Fruit fly (Drosophila melanogaster): Measurements from ENCODE around the gene CG13670.

DNA sequence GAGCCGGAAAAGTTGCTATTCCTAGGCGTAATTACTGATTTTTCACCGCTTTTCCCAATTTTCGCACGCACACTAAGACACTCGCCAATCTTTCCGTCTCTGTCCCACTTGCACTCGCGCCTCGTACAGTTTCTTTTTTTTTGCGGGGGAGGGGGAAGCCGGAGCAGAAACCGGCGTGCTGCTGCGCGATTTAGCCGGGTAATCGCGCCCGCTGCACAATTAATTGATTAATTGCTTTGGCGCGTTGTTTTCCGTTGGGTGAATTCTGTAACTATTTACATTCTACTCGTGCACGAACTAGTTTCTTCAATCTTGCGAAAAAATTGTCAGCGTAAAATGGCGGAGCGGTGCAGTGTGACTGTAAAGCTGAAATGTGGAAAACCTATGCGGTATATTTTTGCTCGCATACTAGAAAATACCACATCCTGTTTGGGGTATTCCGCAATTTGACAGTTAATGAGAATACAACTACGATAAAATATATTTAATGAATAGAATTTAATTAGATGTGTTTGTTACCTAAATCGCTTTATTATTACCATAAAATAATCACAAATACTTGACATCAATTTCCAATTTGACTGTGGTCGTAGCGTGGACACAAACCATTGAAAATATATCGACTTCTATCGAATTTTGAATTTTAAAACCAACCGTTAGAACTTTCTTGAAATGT, 5.3 kb upstream of the CG13670 start, which contains the start of gene Cpsf6:
- TF ChIP-seq CG10348 (GFP tag; IDR thresholded peaks at IDR 0.05) (no peak), D1 (tag; optimal IDR thresholded peaks at IDR 0.05) (no peak), EcR (GFP tag; optimal IDR thresholded peaks at IDR 0.05) (no peak), CG15710 (tag; optimal IDR thresholded peaks at IDR 0.05) (no peak)

All from whole organism, pupa.